Fruit fly (Drosophila melanogaster) whole organism, prepupa: ENCODE results near the gene unc-119.

Source experiments
- CG3032 ChIP-seq: fragments of 200-800 bp; optimal IDR thresholded peaks from 2 replicates; lab custom pipeline; 2019; ENCODE audit warnings: missing biosample characterization, mild to moderate bottlenecking, missing genetic modification characterization, moderate library complexity
- CG6854 ChIP-seq: fragments of 200-800 bp; sonication (Bioruptor generic); optimal IDR thresholded peaks from 2 replicates; lab custom pipeline; 2017; ENCODE audit warnings: missing biosample characterization, mild to moderate bottlenecking, missing genetic modification characterization
- CG9139 ChIP-seq: fragments of 200-800 bp; sonication (Bioruptor generic); optimal IDR thresholded peaks from 3 replicates; lab custom pipeline; 2017; ENCODE audit warnings: missing biosample characterization, mild to moderate bottlenecking, missing genetic modification characterization
- Gug ChIP-seq: fragments of 200-800 bp; sonication (Bioruptor generic); IDR thresholded peaks from 2 replicates; pipeline ENCODE4 v1.3.6; 2022; ENCODE audit warnings: missing biosample characterization, missing genetic modification characterization
- dac ChIP-seq: fragments of 200-800 bp; sonication (Bioruptor generic); optimal IDR thresholded peaks from 2 replicates; lab custom pipeline; 2017; ENCODE audit warnings: missing biosample characterization, mild to moderate bottlenecking, missing genetic modification characterization

DNA sequence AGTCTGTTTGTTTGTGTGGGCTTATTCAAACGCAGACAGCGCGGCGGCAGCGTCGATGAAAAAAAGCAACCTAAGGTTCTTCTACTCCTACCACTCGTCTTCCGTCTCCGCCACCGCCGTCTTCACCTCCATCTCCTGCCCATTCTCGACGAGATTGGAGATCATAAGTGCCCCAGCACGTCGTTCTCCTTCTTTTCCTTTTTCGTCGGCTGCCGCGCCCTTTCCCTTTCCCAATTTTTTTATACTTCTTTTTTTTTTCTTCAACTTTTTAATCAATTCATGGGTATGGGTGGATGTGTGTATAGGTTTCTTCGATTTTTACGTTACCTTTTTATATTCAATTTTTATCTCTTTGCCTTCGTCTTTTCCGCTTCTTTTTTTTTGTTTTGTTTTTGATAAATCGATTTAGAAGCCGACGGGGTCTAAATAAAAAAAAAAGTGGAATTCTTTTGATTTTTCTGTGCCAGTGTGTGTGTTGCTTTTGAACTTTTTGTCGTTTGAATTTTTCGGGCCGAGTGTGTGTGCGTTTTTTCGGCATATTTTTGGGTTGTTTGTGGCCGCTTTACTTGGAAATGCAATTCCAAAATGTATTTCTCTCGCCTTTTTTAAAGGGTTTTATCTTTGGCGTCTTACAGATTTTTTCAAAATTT, 13.8 kb upstream of the unc-119 start:
- peak; percentile 50 for TF ChIP-seq CG6854 (GFP tag; lab: Kevin White, UChicago)
- TF ChIP-seq Gug (GFP tag; lab: Robert Waterston, UW), result no peak
- TF ChIP-seq CG3032, result no peak
- TF ChIP-seq dac (GFP tag; lab: Kevin White, UChicago), result no peak
- TF ChIP-seq CG9139 (GFP tag; lab: Kevin White, UChicago), result peak; percentile 73
